Worm (Caenorhabditis elegans) whole organism, L3 larva: Measurements from ENCODE around the gene srx-1.

Source experiments
- daf-12 ChIP-seq: fragments of 150-350 bp; optimal IDR thresholded peaks from 2 replicates; lab custom pipeline; 2014; ENCODE audit warnings: missing biosample characterization, missing genetic modification reagents, missing genetic modification characterization
- nfya-1 ChIP-seq: sonication (generic microtip); optimal IDR thresholded peaks from 2 replicates; lab custom pipeline; 2017; ENCODE audit warnings: missing genetic modification characterization, mild to moderate bottlenecking, missing compliant biosample characterization, antibody characterized with exemption, moderate library complexity; ENCODE audit not compliant: insufficient read depth
- snpc-4 ChIP-seq: fragments of 150-350 bp; optimal IDR thresholded peaks from 2 replicates; lab custom pipeline; 2014; ENCODE audit warnings: missing biosample characterization, missing genetic modification characterization

DNA sequence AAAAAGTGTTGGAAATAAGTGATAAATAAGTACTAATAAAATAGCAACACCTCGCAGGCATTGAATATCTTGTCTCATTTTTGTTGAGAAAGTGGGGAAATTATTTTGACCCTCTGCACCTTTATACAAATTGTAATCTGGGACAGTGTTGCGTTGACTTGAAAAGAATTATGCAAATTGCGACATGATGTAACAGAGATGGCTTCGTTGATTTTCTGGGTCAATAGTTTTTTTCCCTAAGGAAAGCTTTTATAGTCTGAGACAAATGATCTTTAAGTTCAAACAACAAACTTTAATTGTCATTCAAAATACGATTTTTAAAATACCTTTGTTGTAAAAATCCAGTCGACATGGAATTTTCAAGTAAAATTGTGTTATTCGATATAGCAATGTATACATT, 21.2 kb downstream of the srx-1 start, which contains the start of gene bus-1:
- TF ChIP-seq daf-12 (no peak), nfya-1 (tag; lab: Kevin White, UChicago) (no peak), snpc-4 (tag; lab: Kevin White, UChicago) (no peak)
